Fruit fly (Drosophila melanogaster) whole organism, pupa: ENCODE data around the gene Dlip1.
A peak's percentile ranks its signal among the peaks of the same experiment; 100 is the strongest.

Experiments used
- CG10348 ChIP-seq: fragments of 200-800 bp; sonication (Bioruptor generic); IDR thresholded peaks from 2 replicates; pipeline ENCODE4 v1.3.6; 2022; ENCODE audit warnings: missing biosample characterization, missing genetic modification characterization
- CG12605 ChIP-seq: fragments of 200-800 bp; sonication (Bioruptor generic); IDR thresholded peaks from 2 replicates; pipeline ENCODE4 v1.3.6; 2022; ENCODE audit warnings: missing biosample characterization, missing genetic modification characterization
- CG13204 ChIP-seq: fragments of 200-800 bp; sonication (Bioruptor generic); optimal IDR thresholded peaks from 2 replicates; lab custom pipeline; 2018; ENCODE audit warnings: missing biosample characterization, mild to moderate bottlenecking, missing genetic modification characterization, moderate library complexity
- CG14655 ChIP-seq: fragments of 200-800 bp; sonication (Bioruptor generic); optimal IDR thresholded peaks from 3 replicates; lab custom pipeline; 2017; ENCODE audit warnings: mild to moderate bottlenecking, missing biosample characterization, missing genetic modification reagents, missing genetic modification characterization
- CG15710 ChIP-seq: fragments of 200-800 bp; sonication (Bioruptor generic); optimal IDR thresholded peaks from 2 replicates; lab custom pipeline; 2018; ENCODE audit warnings: missing biosample characterization, mild to moderate bottlenecking, missing genetic modification characterization, moderate library complexity
- CG17806 ChIP-seq: fragments of 200-800 bp; sonication (Bioruptor generic); optimal IDR thresholded peaks from 2 replicates; lab custom pipeline; 2018; ENCODE audit warnings: missing biosample characterization, mild to moderate bottlenecking, missing genetic modification characterization, moderate library complexity
- CG32121 ChIP-seq: fragments of 200-800 bp; sonication (Bioruptor generic); IDR thresholded peaks from 2 replicates; pipeline ENCODE4 v1.3.6; 2022; ENCODE audit warnings: missing biosample characterization, missing genetic modification characterization
- CG34367 ChIP-seq: fragments of 200-800 bp; sonication (Bioruptor generic); optimal IDR thresholded peaks from 2 replicates; lab custom pipeline; 2018; ENCODE audit warnings: missing biosample characterization, mild to moderate bottlenecking, missing genetic modification characterization
- CG4496 ChIP-seq: fragments of 200-800 bp; sonication (Bioruptor generic); IDR thresholded peaks from 3 replicates; pipeline ENCODE4 v1.3.6; 2022; ENCODE audit warnings: missing biosample characterization, missing genetic modification characterization
- CG8159 ChIP-seq: fragments of 200-800 bp; sonication (Bioruptor generic); optimal IDR thresholded peaks from 3 replicates; lab custom pipeline; 2018; ENCODE audit warnings: missing biosample characterization, mild to moderate bottlenecking, missing genetic modification characterization, moderate library complexity
- CG8301 ChIP-seq: fragments of 200-800 bp; sonication (Bioruptor generic); optimal IDR thresholded peaks from 2 replicates; lab custom pipeline; 2018; ENCODE audit warnings: missing biosample characterization, mild to moderate bottlenecking, missing genetic modification characterization
- CG9948 ChIP-seq: fragments of 200-800 bp; sonication (Bioruptor generic); optimal IDR thresholded peaks from 2 replicates; lab custom pipeline; 2018; ENCODE audit warnings: missing biosample characterization, mild to moderate bottlenecking, missing genetic modification characterization, moderate library complexity
- D1 ChIP-seq: fragments of 200-800 bp; sonication (Bioruptor generic); optimal IDR thresholded peaks from 2 replicates; lab custom pipeline; 2018; ENCODE audit warnings: missing biosample characterization, mild to moderate bottlenecking, missing genetic modification characterization, moderate library complexity
- EcR ChIP-seq: fragments of 200-800 bp; sonication (Bioruptor generic); optimal IDR thresholded peaks from 3 replicates; lab custom pipeline; 2019; ENCODE audit warnings: missing biosample characterization, missing genetic modification characterization, mild to moderate bottlenecking, moderate library complexity, missing genetic modification reagents
- Ets98B ChIP-seq: fragments of 200-800 bp; sonication (Bioruptor generic); IDR thresholded peaks from 2 replicates; pipeline ENCODE4 v1.3.6; 2022; ENCODE audit warnings: missing biosample characterization, missing genetic modification characterization
- Pif1A ChIP-seq: fragments of 200-800 bp; sonication (Bioruptor generic); optimal IDR thresholded peaks from 3 replicates; lab custom pipeline; 2016; ENCODE audit warnings: missing biosample characterization, missing genetic modification characterization
- Pif1B ChIP-seq: fragments of 200-800 bp; sonication (Bioruptor generic); optimal IDR thresholded peaks from 3 replicates; lab custom pipeline; 2016; ENCODE audit warnings: missing biosample characterization, missing genetic modification characterization
- Snoo ChIP-seq: fragments of 200-800 bp; sonication (Bioruptor generic); optimal IDR thresholded peaks from 3 replicates; lab custom pipeline; 2017; ENCODE audit warnings: missing biosample characterization, mild to moderate bottlenecking, missing genetic modification characterization, inconsistent platforms
- fd96Ca ChIP-seq: fragments of 200-800 bp; sonication (Bioruptor generic); IDR thresholded peaks from 3 replicates; pipeline ENCODE4 v1.3.6; 2022; ENCODE audit warnings: missing biosample characterization, missing genetic modification characterization
- gl ChIP-seq: fragments of 200-800 bp; sonication (Bioruptor generic); optimal IDR thresholded peaks from 2 replicates; lab custom pipeline; 2018; ENCODE audit warnings: missing biosample characterization, mild to moderate bottlenecking, missing genetic modification characterization
- rn ChIP-seq: fragments of 200-800 bp; sonication (Bioruptor generic); IDR thresholded peaks from 2 replicates; pipeline ENCODE4 v1.3.6; 2022; ENCODE audit warnings: missing biosample characterization, missing genetic modification characterization

Dlip1 gene

DNA sequence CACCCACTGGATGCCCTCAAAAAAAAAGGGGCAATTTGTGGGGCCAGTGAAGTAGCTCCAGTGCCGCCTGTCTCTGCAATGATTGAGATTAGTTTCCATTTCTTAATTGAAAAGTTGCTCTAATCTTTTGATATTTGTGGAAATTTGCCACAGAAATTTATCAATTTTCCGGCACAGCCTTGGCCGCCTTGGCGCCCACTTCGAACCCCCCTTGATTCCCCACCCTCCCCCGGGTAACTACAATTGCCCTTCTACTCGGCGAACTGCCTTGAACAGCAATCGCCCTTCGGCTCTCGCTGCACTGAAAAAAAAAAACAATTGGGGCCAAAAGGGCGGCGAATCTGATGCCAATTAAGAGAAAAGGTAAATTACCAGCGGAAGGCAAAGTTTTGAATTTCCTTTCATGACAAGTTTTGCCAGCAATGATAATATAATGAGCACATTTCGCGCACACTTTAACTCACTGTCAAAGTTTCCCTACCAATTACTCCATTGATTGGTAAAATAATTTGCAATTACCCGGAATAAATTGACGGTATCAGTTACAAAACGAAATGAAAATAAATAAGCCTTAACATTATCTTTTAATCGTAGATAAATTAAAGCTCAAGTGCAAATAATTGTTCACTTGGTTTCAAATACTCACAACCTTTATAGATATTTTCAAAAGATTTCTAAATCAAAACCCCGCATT, 38.6 kb upstream of the Dlip1 start:
- TF ChIP-seq CG14655 (GFP tag; lab: Kevin White, UChicago) (peak; percentile 1), Pif1A (GFP tag; lab: Kevin White, UChicago) (no peak)
- TF ChIP-seq, all 21 proteins: peak for 1

DNA sequence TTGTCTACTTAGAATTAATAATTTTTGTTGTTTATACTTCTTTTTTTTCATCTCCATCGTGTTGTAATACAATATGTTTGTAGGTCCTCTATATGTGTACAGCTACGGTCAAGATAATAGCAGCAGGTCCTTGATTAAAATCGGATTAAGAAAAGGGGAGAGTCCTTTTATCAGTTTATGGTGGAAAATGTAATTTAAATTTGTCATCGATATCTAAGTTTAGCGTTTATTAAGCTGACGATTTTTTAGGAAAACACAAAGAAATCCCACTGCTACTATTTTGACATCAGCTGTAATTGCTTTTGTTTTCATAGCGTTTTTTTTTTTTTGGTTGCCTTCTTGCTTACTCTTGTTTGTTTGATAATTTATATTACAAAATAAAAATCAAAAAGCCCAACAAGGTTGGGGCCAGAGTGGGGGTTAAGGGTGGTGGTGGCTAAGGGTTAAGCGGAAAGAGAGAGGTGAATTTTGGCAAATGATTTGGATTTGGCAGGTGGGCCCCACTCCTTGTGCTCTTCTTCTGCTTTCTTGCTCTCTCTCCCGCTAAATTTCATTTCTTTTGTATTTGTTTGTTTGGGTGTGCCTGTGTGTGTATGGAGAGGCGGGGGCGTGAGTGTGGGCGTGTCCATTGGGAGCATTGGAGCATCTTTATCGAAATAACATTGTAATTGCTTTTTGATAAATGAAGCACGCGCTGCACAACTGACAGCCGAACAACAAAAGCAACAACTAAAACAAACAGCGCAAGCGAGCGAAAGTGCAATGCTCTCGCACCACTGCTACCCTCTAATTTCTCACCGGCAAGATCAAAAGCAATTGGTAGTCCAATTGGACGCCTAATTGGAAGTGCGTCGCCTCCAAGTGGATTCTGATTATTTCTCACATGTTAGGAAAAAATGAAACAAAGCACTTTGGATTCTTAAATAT, 37.3 kb upstream of the Dlip1 start:
- peak; percentile 29; the same call in 1 of the 2 replicates for TF ChIP-seq CG32121 (GFP tag; lab: Robert Waterston, UW)
- peak; percentile 28 for TF ChIP-seq Pif1A (GFP tag; lab: Kevin White, UChicago)
- TF ChIP-seq Snoo, result peak; percentile 35
- no peak for TF ChIP-seq rn
- TF ChIP-seq Pif1B, result peak; percentile 16
- TF ChIP-seq D1, result no peak
- TF ChIP-seq Ets98B (GFP tag; lab: Robert Waterston, UW), result no peak
- no peak for TF ChIP-seq fd96Ca (GFP tag; lab: Robert Waterston, UW)
- peak; percentile 21 for TF ChIP-seq CG15710
- TF ChIP-seq CG13204 (GFP tag; lab: Kevin White, UChicago), result no peak
- TF ChIP-seq CG8301, result peak; percentile 36
- no peak for TF ChIP-seq CG34367 (tag; lab: Kevin White, UChicago)
- no peak for TF ChIP-seq EcR
- TF ChIP-seq CG12605, result no peak
- peak; percentile 29 for TF ChIP-seq CG17806 (tag; lab: Kevin White, UChicago)
- 0 out of 3 replicates have a peak, but pooled peaks have one; percentile 27 for TF ChIP-seq CG4496 (GFP tag; lab: Robert Waterston, UW)
- TF ChIP-seq CG14655 (GFP tag; lab: Kevin White, UChicago), result peak; percentile 39
- no peak for TF ChIP-seq gl
- TF ChIP-seq CG8159, result peak; percentile 53
- peak; percentile 34 for TF ChIP-seq CG9948 (tag; lab: Kevin White, UChicago)
- no peak for TF ChIP-seq CG10348 (GFP tag; lab: Robert Waterston, UW)

DNA sequence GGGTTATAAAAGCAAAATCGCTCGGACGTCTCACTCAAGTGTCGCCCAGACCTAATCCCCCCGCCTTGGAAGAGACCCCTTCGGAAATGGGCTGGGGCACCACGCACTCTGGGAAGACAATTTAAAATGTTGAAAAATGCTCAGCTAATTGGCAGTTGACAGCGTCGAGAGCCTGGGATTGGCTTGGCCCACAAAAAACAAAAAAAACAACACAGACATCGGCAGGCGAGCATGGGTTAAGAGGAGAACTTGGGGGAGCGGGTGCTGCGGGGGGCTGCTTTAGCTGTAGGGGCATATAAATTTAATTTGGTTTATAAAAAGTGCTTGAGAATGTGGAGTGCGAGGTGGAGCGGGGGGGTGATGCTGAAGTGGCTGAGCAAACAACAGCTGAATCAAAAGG, 35.9 kb upstream of the Dlip1 start:
- TF ChIP-seq CG8159, result no peak
- 0 out of 3 replicates have a peak, but pooled peaks have one; percentile 27 for TF ChIP-seq fd96Ca (GFP tag; lab: Robert Waterston, UW)
- TF ChIP-seq, all 21 proteins: peak for 1

DNA sequence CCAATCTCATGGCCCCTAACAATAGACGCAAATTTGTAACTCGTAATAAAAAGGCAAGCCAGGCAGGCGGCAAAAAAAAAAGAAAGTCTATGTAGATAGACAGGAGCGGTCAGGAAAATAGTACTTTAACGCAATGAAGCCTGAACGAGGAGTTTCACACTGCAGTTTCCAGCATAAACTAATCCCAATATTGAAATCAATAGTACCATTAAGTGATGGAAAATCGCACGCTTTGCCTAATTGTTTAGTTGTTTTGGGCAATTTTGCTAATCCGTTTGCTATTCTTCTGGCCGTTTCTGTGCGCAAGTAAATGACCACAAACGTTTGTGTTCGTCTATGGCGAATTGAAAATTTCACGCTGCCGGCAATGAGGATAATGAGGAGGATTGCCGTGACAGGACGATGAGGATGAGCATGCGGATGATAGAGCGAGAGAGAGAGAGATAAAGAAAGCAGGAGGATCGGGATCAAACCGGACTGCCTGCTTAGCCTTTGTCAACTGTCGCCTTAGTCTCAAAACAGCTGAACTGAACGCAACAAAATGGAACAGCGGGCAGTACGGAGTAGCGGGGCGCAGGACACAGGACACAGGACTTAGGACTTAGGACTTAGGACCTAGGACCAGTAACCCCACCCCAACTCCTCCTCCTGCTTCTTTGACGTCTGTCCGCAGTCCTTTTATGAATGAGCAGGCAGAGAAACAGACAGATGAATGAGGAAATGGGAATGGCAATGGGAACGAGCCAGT, 31.0 kb upstream of the Dlip1 start:
- TF ChIP-seq Pif1B (no peak), Pif1A (GFP tag; lab: Kevin White, UChicago) (no peak), CG32121 (GFP tag; lab: Robert Waterston, UW) (no peak), CG14655 (GFP tag; lab: Kevin White, UChicago) (peak; percentile 10), D1 (no peak)

DNA sequence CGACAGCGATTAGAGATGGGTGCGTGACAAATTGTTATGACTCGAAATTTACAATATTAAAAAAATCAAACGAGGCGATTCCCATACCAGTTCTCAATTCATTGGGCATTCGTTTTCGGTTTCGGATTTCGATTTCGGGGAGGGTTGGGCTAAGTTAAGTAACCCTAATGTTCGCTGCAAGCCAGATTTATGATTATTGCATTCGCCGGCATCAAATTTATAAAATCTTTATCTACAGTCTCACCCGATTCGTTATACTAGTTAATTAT, 30.5 kb upstream of the Dlip1 start:
- TF ChIP-seq Pif1A (GFP tag; lab: Kevin White, UChicago), result no peak
- no peak for TF ChIP-seq CG12605
- TF ChIP-seq CG17806 (tag; lab: Kevin White, UChicago), result no peak
- no peak for TF ChIP-seq CG8301
- TF ChIP-seq CG4496 (GFP tag; lab: Robert Waterston, UW), result no peak
- no peak for TF ChIP-seq CG32121 (GFP tag; lab: Robert Waterston, UW)
- no peak for TF ChIP-seq Ets98B (GFP tag; lab: Robert Waterston, UW)
- TF ChIP-seq CG14655 (GFP tag; lab: Kevin White, UChicago), result no peak
- TF ChIP-seq CG8159, result no peak
- no peak for TF ChIP-seq CG34367 (tag; lab: Kevin White, UChicago)
- TF ChIP-seq Snoo, result no peak
- TF ChIP-seq D1, result no peak
- no peak for TF ChIP-seq CG9948 (tag; lab: Kevin White, UChicago)
- no peak for TF ChIP-seq CG13204 (GFP tag; lab: Kevin White, UChicago)
- TF ChIP-seq CG10348 (GFP tag; lab: Robert Waterston, UW), result no peak
- TF ChIP-seq gl, result no peak
- TF ChIP-seq rn, result no peak
- TF ChIP-seq Pif1B, result no peak
- no peak for TF ChIP-seq EcR
- no peak for TF ChIP-seq fd96Ca (GFP tag; lab: Robert Waterston, UW)
- TF ChIP-seq, all 21 proteins: peak for 0

DNA sequence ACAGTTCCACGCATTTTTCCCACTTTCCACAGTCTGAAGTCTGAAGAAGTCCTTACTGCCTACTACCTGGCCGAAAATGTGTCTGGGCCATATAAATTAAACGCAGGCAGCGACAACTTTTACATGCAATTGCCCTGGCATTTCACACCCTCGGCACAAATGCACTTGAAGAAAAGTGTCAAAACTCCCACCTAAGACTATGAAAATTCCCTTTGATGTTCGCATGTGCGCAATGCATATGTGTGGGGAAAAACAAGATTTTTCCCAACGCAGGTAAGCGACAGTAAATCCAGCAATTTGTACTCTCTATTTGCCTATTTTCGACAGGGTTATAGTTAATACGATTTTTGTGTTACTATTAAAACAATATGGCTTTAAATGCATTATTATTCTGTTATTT, 29.0 kb upstream of the Dlip1 start:
- TF ChIP-seq Pif1A (GFP tag; lab: Kevin White, UChicago) (no peak), Ets98B (GFP tag; lab: Robert Waterston, UW) (no peak), CG15710 (no peak), CG8301 (no peak), CG14655 (GFP tag; lab: Kevin White, UChicago) (no peak), Snoo (no peak), fd96Ca (GFP tag; lab: Robert Waterston, UW) (no peak), CG12605 (no peak), CG13204 (GFP tag; lab: Kevin White, UChicago) (no peak), CG32121 (GFP tag; lab: Robert Waterston, UW) (no peak)
